Worm (Caenorhabditis elegans): ENCODE data around the gene M151.10.

ce11 chrII:3665181-3665580, 25.1 kb upstream of the M151.10 start:
- TF ChIP-seq unc-120 (tag; optimal IDR thresholded peaks at IDR 0.05; ENCODE audit: poor library complexity, severe bottlenecking) (no peak), unc-62 (GFP tag; optimal IDR thresholded peaks at IDR 0.05) (no peak), snpc-4 (tag; optimal IDR thresholded peaks at IDR 0.05) (no peak), lsy-2 (tag; optimal IDR thresholded peaks at IDR 0.05) (no peak), ces-1 (GFP tag; optimal IDR thresholded peaks at IDR 0.05) (no peak), elt-3 (tag; optimal IDR thresholded peaks at IDR 0.05) (no peak), nhr-237 (tag; optimal IDR thresholded peaks at IDR 0.05) (no peak), lin-13 (tag; optimal IDR thresholded peaks at IDR 0.05) (no peak), elt-1 (tag; optimal IDR thresholded peaks at IDR 0.05; ENCODE audit: borderline replicate concordance, insufficient read depth) (no peak), ceh-39 (tag; optimal IDR thresholded peaks at IDR 0.05) (no peak), ztf-11 (tag; optimal IDR thresholded peaks at IDR 0.05) (no peak)
